Fruit fly (Drosophila melanogaster): ENCODE results near the gene CG11151.

The CG11151 gene

DNA sequence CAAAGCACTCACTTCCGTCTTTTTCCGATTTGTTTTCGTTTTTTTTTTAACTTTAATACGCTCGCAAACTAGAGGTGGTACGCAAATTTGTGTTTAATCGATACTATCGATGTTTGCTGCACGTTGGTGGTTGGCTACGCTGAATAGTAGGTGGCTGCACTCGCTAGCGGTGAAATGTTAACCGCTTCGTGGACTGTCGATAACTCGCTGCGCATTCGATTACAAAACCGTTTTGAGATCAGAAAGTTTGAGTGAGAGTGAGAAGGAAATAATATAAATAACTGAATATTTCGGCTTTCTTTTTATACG lies 3.4 kb upstream of the CG11151 start, which contains the start of gene g (continued):
- TF ChIP-seq HLH54F (GFP tag; optimal IDR thresholded peaks at IDR 0.05), result no peak
- TF ChIP-seq CG13287 (GFP tag; IDR thresholded peaks at IDR 0.05; ENCODE audit: partially characterized antibody), result peak; percentile 86
- peak; percentile 74 for TF ChIP-seq sqz (GFP tag; optimal IDR thresholded peaks at IDR 0.05)
- TF ChIP-seq Lhr (GFP tag; optimal IDR thresholded peaks at IDR 0.05), result peak; percentile 40
- TF ChIP-seq tna (GFP tag; IDR thresholded peaks at IDR 0.05; ENCODE audit: partially characterized antibody), result peak; percentile 80
- peak; percentile 55 for TF ChIP-seq stwl (tag; optimal IDR thresholded peaks at IDR 0.05)
- TF ChIP-seq gfzf (GFP tag; optimal IDR thresholded peaks at IDR 0.05), result peak; percentile 48
- TF ChIP-seq NC2β (GFP tag; optimal IDR thresholded peaks at IDR 0.05), result no peak
- peak; percentile 88 for TF ChIP-seq inv (GFP tag; IDR thresholded peaks at IDR 0.05; ENCODE audit: partially characterized antibody)
- peak; percentile 85 for TF ChIP-seq knrl (GFP tag; IDR thresholded peaks at IDR 0.05; ENCODE audit: partially characterized antibody)
- TF ChIP-seq CG31224 (GFP tag; IDR thresholded peaks at IDR 0.05), result no peak
- no peak for TF ChIP-seq gt (GFP tag; IDR thresholded peaks at IDR 0.05)
- TF ChIP-seq Nf-YA (GFP tag; IDR thresholded peaks at IDR 0.05), result no peak
- TF ChIP-seq CG32772 (GFP tag; IDR thresholded peaks at IDR 0.05), result peak; percentile 17; the same call in 1 of the 2 replicates
- peak; percentile 92 for TF ChIP-seq Dref (GFP tag; IDR thresholded peaks at IDR 0.05)
- peak; percentile 80 for TF ChIP-seq CG7963 (GFP tag; IDR thresholded peaks at IDR 0.05; ENCODE audit: partially characterized antibody)
- peak; percentile 52; the same call in 1 of the 3 replicates for TF ChIP-seq zen2 (GFP tag; IDR thresholded peaks at IDR 0.05; ENCODE audit: partially characterized antibody)
- peak; percentile 42; the same call in 1 of the 2 replicates for TF ChIP-seq CG9932 (GFP tag; IDR thresholded peaks at IDR 0.05)
- TF ChIP-seq hth (optimal IDR thresholded peaks at IDR 0.05), result no peak
- TF ChIP-seq Aef1 (GFP tag; IDR thresholded peaks at IDR 0.05), result no peak
- TF ChIP-seq zf30C (GFP tag; optimal IDR thresholded peaks at IDR 0.05), result peak; percentile 28
- no peak for TF ChIP-seq CG4282 (GFP tag; optimal IDR thresholded peaks at IDR 0.05)
- TF ChIP-seq CG2129 (GFP tag; IDR thresholded peaks at IDR 0.05; ENCODE audit: partially characterized antibody), result peak; percentile 74
- peak; percentile 82 for TF ChIP-seq Dll (GFP tag; IDR thresholded peaks at IDR 0.05; ENCODE audit: partially characterized antibody)
- TF ChIP-seq ERR (GFP tag; optimal IDR thresholded peaks at IDR 0.05), result peak; percentile 8
- peak; percentile 77 for TF ChIP-seq vnd (GFP tag; IDR thresholded peaks at IDR 0.05; ENCODE audit: partially characterized antibody)
- TF ChIP-seq CG3995 (GFP tag; optimal IDR thresholded peaks at IDR 0.05), result peak; percentile 1
- TF ChIP-seq CG1602 (GFP tag; optimal IDR thresholded peaks at IDR 0.05), result no peak
- peak; percentile 95 for TF ChIP-seq CG6791 (GFP tag; IDR thresholded peaks at IDR 0.05; ENCODE audit: partially characterized antibody)
- TF ChIP-seq HmgZ (tag; optimal IDR thresholded peaks at IDR 0.05), result peak; percentile 53
- TF ChIP-seq CG12391 (tag; optimal IDR thresholded peaks at IDR 0.05), result no peak
- no peak for TF ChIP-seq pho (GFP tag; optimal IDR thresholded peaks at IDR 0.05)
- no peak for TF ChIP-seq CG32532 (GFP tag; IDR thresholded peaks at IDR 0.05)
- TF ChIP-seq CG18599 (GFP tag; optimal IDR thresholded peaks at IDR 0.05), result no peak
- TF ChIP-seq eve (GFP tag; optimal IDR thresholded peaks at IDR 0.05), result no peak
- TF ChIP-seq Doc3 (GFP tag; IDR thresholded peaks at IDR 0.05; ENCODE audit: partially characterized antibody), result peak; percentile 76
- TF ChIP-seq CG34224 (GFP tag; IDR thresholded peaks at IDR 0.05; ENCODE audit: partially characterized antibody), result peak; percentile 78
- TF ChIP-seq Camta (GFP tag; optimal IDR thresholded peaks at IDR 0.05), result no peak
- peak; percentile 92 for TF ChIP-seq Opbp (GFP tag; IDR thresholded peaks at IDR 0.05; ENCODE audit: partially characterized antibody)
- TF ChIP-seq CG11560 (tag; IDR thresholded peaks at IDR 0.05), result peak; percentile 94
- peak; percentile 68 for TF ChIP-seq MBD-R2 (GFP tag; IDR thresholded peaks at IDR 0.05)
- TF ChIP-seq bab2 (GFP tag; optimal IDR thresholded peaks at IDR 0.05), result no peak
- TF ChIP-seq Med (GFP tag), result peak; percentile 90
- TF ChIP-seq Rfx (GFP tag; IDR thresholded peaks at IDR 0.05), result peak; percentile 35; the same call in 1 of the 2 replicates
- no peak for TF ChIP-seq slou (GFP tag; optimal IDR thresholded peaks at IDR 0.05)
- no peak for TF ChIP-seq NFAT (GFP tag; IDR thresholded peaks at IDR 0.05)
- TF ChIP-seq emc (GFP tag; optimal IDR thresholded peaks at IDR 0.05), result no peak
- peak; percentile 74 for TF ChIP-seq pita (GFP tag; optimal IDR thresholded peaks at IDR 0.05)
- TF ChIP-seq CG2120 (GFP tag; optimal IDR thresholded peaks at IDR 0.05), result peak; percentile 51
- TF ChIP-seq tio (GFP tag; optimal IDR thresholded peaks at IDR 0.05), result no peak
- TF ChIP-seq CG17186 (GFP tag; optimal IDR thresholded peaks at IDR 0.05), result peak; percentile 38
